Fruit fly (Drosophila melanogaster) whole organism, embryonic: ENCODE results near the gene qtc.

ENCODE experiments used
- Ada2b ChIP-seq: fragments of 200-800 bp; sonication (Bioruptor generic); IDR thresholded peaks from 2 replicates; pipeline ENCODE4 v1.3.6; 2022; ENCODE audit warnings: missing biosample characterization, missing genetic modification characterization
- Atf6 ChIP-seq: fragments of 200-800 bp; sonication (Bioruptor generic); IDR thresholded peaks from 2 replicates; pipeline ENCODE4 v1.3.6; 2022; ENCODE audit warnings: missing biosample characterization, missing genetic modification characterization
- B-H2 ChIP-seq: fragments of 200-800 bp; sonication (Bioruptor generic); optimal IDR thresholded peaks from 2 replicates; lab custom pipeline; 2018; ENCODE audit warnings: missing biosample characterization, mild to moderate bottlenecking, missing genetic modification characterization
- Blimp-1 ChIP-seq: fragments of 200-800 bp; sonication (Bioruptor generic); optimal IDR thresholded peaks from 3 replicates; lab custom pipeline; 2018; ENCODE audit warnings: missing biosample characterization, missing genetic modification characterization, mild to moderate bottlenecking, moderate library complexity, missing genetic modification reagents
- C15 ChIP-seq: fragments of 200-800 bp; sonication (Bioruptor generic); IDR thresholded peaks from 3 replicates; pipeline ENCODE4 v1.3.6; 2022; ENCODE audit warnings: missing biosample characterization, missing genetic modification characterization
- CG10959 ChIP-seq: fragments of 200-800 bp; sonication (Bioruptor generic); IDR thresholded peaks from 2 replicates; pipeline ENCODE4 v1.3.6; 2022; ENCODE audit warnings: missing biosample characterization, missing genetic modification characterization
- CG12219 ChIP-seq: fragments of 200-800 bp; sonication (Bioruptor generic); optimal IDR thresholded peaks from 3 replicates; lab custom pipeline; 2018; ENCODE audit warnings: missing biosample characterization, mild to moderate bottlenecking, missing genetic modification characterization
- CG13424 ChIP-seq: fragments of 200-800 bp; sonication (Bioruptor generic); optimal IDR thresholded peaks from 2 replicates; lab custom pipeline; 2019; ENCODE audit warnings: missing biosample characterization, mild to moderate bottlenecking, missing genetic modification characterization, moderate library complexity
- CG13624 ChIP-seq: fragments of 200-800 bp; sonication (Bioruptor generic); optimal IDR thresholded peaks from 2 replicates; lab custom pipeline; 2016; ENCODE audit warnings: missing biosample characterization, missing genetic modification characterization
- CG3163 ChIP-seq: fragments of 200-800 bp; sonication (Bioruptor generic); optimal IDR thresholded peaks from 3 replicates; lab custom pipeline; 2016; ENCODE audit warnings: missing biosample characterization, missing genetic modification characterization
- CG33213 ChIP-seq: fragments of 200-800 bp; sonication (Bioruptor generic); optimal IDR thresholded peaks from 3 replicates; lab custom pipeline; 2016; ENCODE audit warnings: missing biosample characterization, missing genetic modification characterization
- CG4282 ChIP-seq: fragments of 200-800 bp; sonication (Bioruptor generic); optimal IDR thresholded peaks from 2 replicates; lab custom pipeline; 2016; ENCODE audit warnings: missing biosample characterization, missing genetic modification characterization
- CG4424 ChIP-seq: fragments of 200-800 bp; sonication (Bioruptor generic); optimal IDR thresholded peaks from 3 replicates; lab custom pipeline; 2016; ENCODE audit warnings: missing biosample characterization, missing genetic modification characterization
- CG5180 ChIP-seq: fragments of 200-800 bp; sonication (Bioruptor generic); optimal IDR thresholded peaks from 3 replicates; lab custom pipeline; 2017; ENCODE audit warnings: missing biosample characterization, missing genetic modification characterization, mild to moderate bottlenecking, moderate library complexity, missing genetic modification reagents
- CG7271 ChIP-seq: fragments of 200-800 bp; sonication (Bioruptor generic); optimal IDR thresholded peaks from 2 replicates; lab custom pipeline; 2018; ENCODE audit warnings: missing biosample characterization, mild to moderate bottlenecking, missing genetic modification characterization, moderate library complexity
- CG7839 ChIP-seq: fragments of 200-800 bp; sonication (Bioruptor generic); optimal IDR thresholded peaks from 3 replicates; lab custom pipeline; 2018; ENCODE audit warnings: missing biosample characterization, mild to moderate bottlenecking, missing genetic modification characterization, moderate library complexity
- CG8478 ChIP-seq: fragments of >200 bp; optimal IDR thresholded peaks from 2 replicates; lab custom pipeline; 2018
- CG9727 ChIP-seq: fragments of 200-800 bp; sonication (Bioruptor generic); optimal IDR thresholded peaks from 3 replicates; lab custom pipeline; 2017; ENCODE audit warnings: missing biosample characterization, mild to moderate bottlenecking, missing genetic modification characterization
- CG9817 ChIP-seq: fragments of 200-800 bp; sonication (Bioruptor generic); optimal IDR thresholded peaks from 2 replicates; lab custom pipeline; 2018; ENCODE audit warnings: missing biosample characterization, mild to moderate bottlenecking, missing genetic modification characterization, moderate library complexity
- D19A ChIP-seq: fragments of 200-800 bp; optimal IDR thresholded peaks from 3 replicates; lab custom pipeline; 2019; ENCODE audit warnings: missing biosample characterization, mild to moderate bottlenecking, missing genetic modification characterization, moderate library complexity
- HLH3B ChIP-seq: fragments of 200-800 bp; sonication (Bioruptor generic); IDR thresholded peaks from 2 replicates; pipeline ENCODE4 v1.3.6; 2022; ENCODE audit warnings: missing biosample characterization, missing genetic modification characterization
- HmgD ChIP-seq: fragments of 200-800 bp; sonication (Bioruptor generic); optimal IDR thresholded peaks from 3 replicates; lab custom pipeline; 2016; ENCODE audit warnings: missing biosample characterization, missing genetic modification characterization
- Hr3 ChIP-seq: fragments of 200-800 bp; sonication (Bioruptor generic); optimal IDR thresholded peaks from 3 replicates; lab custom pipeline; 2016; ENCODE audit warnings: missing biosample characterization, missing genetic modification characterization
- Hr39 ChIP-seq: fragments of >200 bp; optimal IDR thresholded peaks from 2 replicates; lab custom pipeline; 2017
- Hr78 ChIP-seq, 2 experiments: fragments of 200-800 bp in 1 of 2; fragments of >200 bp in 1 of 2; sonication (Bioruptor generic) in 1 of 2; optimal IDR thresholded peaks; 2 replicates each; lab custom pipeline; 2017 to 2019; ENCODE audit warnings: missing biosample characterization in 2 of 2, missing genetic modification characterization in 2 of 2, mild to moderate bottlenecking in 1 of 2, moderate library complexity in 1 of 2
- Kr ChIP-seq: fragments of 200-800 bp; sonication (Bioruptor generic); optimal IDR thresholded peaks from 2 replicates; lab custom pipeline; 2017; ENCODE audit warnings: missing biosample characterization, mild to moderate bottlenecking, missing genetic modification characterization
- Opbp ChIP-seq: fragments of 200-800 bp; sonication (Bioruptor generic); IDR thresholded peaks from 3 replicates; pipeline ENCODE4 v1.3.6; 2022; ENCODE audit warnings: missing biosample characterization, missing genetic modification characterization; ENCODE audit not compliant: partially characterized antibody
- Pdp1 ChIP-seq, 2 experiments: fragments of 200-800 bp; sonication (Bioruptor generic); optimal IDR thresholded peaks; 3 replicates each; lab custom pipeline; 2016; ENCODE audit warnings: missing biosample characterization in 2 of 2, missing genetic modification characterization in 2 of 2, mild to moderate bottlenecking in 1 of 2, moderate library complexity in 1 of 2
- Side ChIP-seq: fragments of 200-800 bp; sonication (Bioruptor generic); optimal IDR thresholded peaks from 2 replicates; lab custom pipeline; 2016; ENCODE audit warnings: missing biosample characterization, missing genetic modification characterization
- Sox100B ChIP-seq: fragments of 200-800 bp; sonication (Bioruptor generic); optimal IDR thresholded peaks from 3 replicates; lab custom pipeline; 2018; ENCODE audit warnings: missing biosample characterization, mild to moderate bottlenecking, missing genetic modification characterization
- Taf1 ChIP-seq: fragments of 200-800 bp; sonication (Bioruptor generic); IDR thresholded peaks from 2 replicates; pipeline ENCODE4 v1.3.6; 2022; ENCODE audit warnings: missing biosample characterization, missing genetic modification characterization
- Xrp1 ChIP-seq: fragments of 200-800 bp; sonication (Bioruptor generic); IDR thresholded peaks from 2 replicates; pipeline ENCODE4 v1.3.6; 2022; ENCODE audit warnings: missing biosample characterization, missing genetic modification characterization
- aop ChIP-seq: fragments of 200-800 bp; sonication (Bioruptor generic); IDR thresholded peaks from 2 replicates; pipeline ENCODE4 v1.3.6; 2022; ENCODE audit warnings: missing biosample characterization, missing genetic modification characterization
- cad ChIP-seq: fragments of >200 bp; optimal IDR thresholded peaks from 2 replicates; lab custom pipeline; 2017; ENCODE audit warnings: missing biosample characterization, missing genetic modification characterization
- cg ChIP-seq: fragments of 200-800 bp; sonication (Bioruptor generic); optimal IDR thresholded peaks from 3 replicates; lab custom pipeline; 2019; ENCODE audit warnings: missing biosample characterization, mild to moderate bottlenecking, missing genetic modification characterization, moderate library complexity
- dm ChIP-seq: fragments of 200-800 bp; sonication (Bioruptor generic); optimal IDR thresholded peaks from 3 replicates; lab custom pipeline; 2016; ENCODE audit warnings: missing biosample characterization, missing genetic modification characterization
- en ChIP-seq: fragments of 200-800 bp; sonication (Bioruptor generic); optimal IDR thresholded peaks from 2 replicates; lab custom pipeline; 2016; ENCODE audit warnings: missing biosample characterization, missing genetic modification characterization
- her ChIP-seq: fragments of 200-800 bp; sonication (Bioruptor generic); optimal IDR thresholded peaks from 2 replicates; lab custom pipeline; 2016; ENCODE audit warnings: missing biosample characterization, missing genetic modification characterization
- lola ChIP-seq, 3 experiments: fragments of >200 bp in 2 of 3; fragments of 200-800 bp in 1 of 3; sonication (Bioruptor generic) in 1 of 3; optimal IDR thresholded peaks; 2 replicates each; lab custom pipeline; 2017 to 2019; ENCODE audit warnings: missing biosample characterization in 3 of 3, missing genetic modification characterization in 3 of 3, mild to moderate bottlenecking in 1 of 3, moderate library complexity in 1 of 3
- nom ChIP-seq: fragments of 200-800 bp; sonication (Bioruptor generic); optimal IDR thresholded peaks from 2 replicates; lab custom pipeline; 2017; ENCODE audit warnings: missing biosample characterization, missing genetic modification characterization, mild to moderate bottlenecking, moderate library complexity, missing genetic modification reagents
- odd ChIP-seq: fragments of 200-800 bp; sonication (Bioruptor generic); optimal IDR thresholded peaks from 2 replicates; lab custom pipeline; 2017; ENCODE audit warnings: missing biosample characterization, mild to moderate bottlenecking, missing genetic modification characterization
- peb ChIP-seq: fragments of 200-800 bp; sonication (Bioruptor generic); IDR thresholded peaks from 2 replicates; pipeline ENCODE4 v1.3.6; 2022; ENCODE audit warnings: missing biosample characterization, missing genetic modification characterization
- pnt ChIP-seq: fragments of 200-800 bp; sonication (Bioruptor generic); optimal IDR thresholded peaks from 3 replicates; lab custom pipeline; 2016; ENCODE audit warnings: missing biosample characterization, missing genetic modification characterization
- prd ChIP-seq, 3 experiments: fragments of >200 bp in 2 of 3; fragments of 200-800 bp in 1 of 3; sonication (Bioruptor generic) in 1 of 3; optimal IDR thresholded peaks in 2 of 3; IDR thresholded peaks in 1 of 3; 2 replicates in 2 of 3; 3 replicates in 1 of 3; pipeline versions ENCODE4 v1.3.6 to Lab custom; 2017 to 2022; ENCODE audit warnings: missing biosample characterization in 1 of 3, missing genetic modification characterization in 1 of 3
- psq ChIP-seq: fragments of 200-800 bp; sonication (Bioruptor generic); optimal IDR thresholded peaks from 2 replicates; lab custom pipeline; 2017; ENCODE audit warnings: missing biosample characterization, missing genetic modification characterization
- rib ChIP-seq: fragments of 200-800 bp; sonication (Bioruptor generic); IDR thresholded peaks from 2 replicates; pipeline ENCODE4 v1.3.6; 2022; ENCODE audit warnings: missing biosample characterization, missing genetic modification characterization
- sc ChIP-seq, 3 experiments: fragments of >200 bp in 2 of 3; fragments of 200-800 bp in 1 of 3; sonication (Bioruptor generic) in 1 of 3; optimal IDR thresholded peaks; 2 replicates in 2 of 3; 3 replicates in 1 of 3; lab custom pipeline; 2017; ENCODE audit warnings: mild to moderate bottlenecking in 1 of 3, missing biosample characterization in 1 of 3, missing genetic modification characterization in 1 of 3, missing genetic modification reagents in 1 of 3
- schlank ChIP-seq: fragments of 200-800 bp; sonication (Bioruptor generic); optimal IDR thresholded peaks from 2 replicates; lab custom pipeline; 2018; ENCODE audit warnings: missing biosample characterization, mild to moderate bottlenecking, missing genetic modification characterization
- tgo ChIP-seq: fragments of 200-800 bp; sonication (Bioruptor generic); IDR thresholded peaks from 3 replicates; pipeline ENCODE4 v1.3.6; 2022; ENCODE audit warnings: missing biosample characterization, missing genetic modification characterization

The qtc gene

dm6 chr2L:5052367-5052914 lies 8.2 kb upstream of the qtc start, which contains the start of gene senju (continued):
- TF ChIP-seq Pdp1 (GFP tag; optimal IDR thresholded peaks at IDR 0.05; lab: Kevin White, UChicago) (peak; percentile 79 to 80), Taf1 (GFP tag; lab: Robert Waterston, UW) (peak; percentile 60), Xrp1 (GFP tag; lab: Robert Waterston, UW) (peak; percentile 81; the same call in 1 of the 2 replicates), cg (GFP tag; lab: Kevin White, UChicago) (peak; percentile 93), HLH3B (GFP tag; lab: Robert Waterston, UW) (peak; percentile 78), nom (GFP tag; lab: Kevin White, UChicago) (peak; percentile 74), CG4424 (GFP tag; lab: Kevin White, UChicago) (peak; percentile 90), CG10959 (peak; percentile 50; the same call in 1 of the 2 replicates), Hr39 (lab: Kevin White, UChicago) (peak; percentile 62), Kr (peak; percentile 33), CG4282 (GFP tag; lab: Kevin White, UChicago) (peak; percentile 60), CG9817 (tag; lab: Kevin White, UChicago) (peak; percentile 51), pnt (peak; percentile 74), CG13424 (tag; lab: Kevin White, UChicago) (peak; percentile 80), sc (optimal IDR thresholded peaks at IDR 0.05; lab: Kevin White, UChicago) (no peak), sc (GFP tag; optimal IDR thresholded peaks at IDR 0.05; lab: Kevin White, UChicago) (peak; percentile 62), CG7271 (tag; lab: Kevin White, UChicago) (no peak), CG7839 (tag; lab: Kevin White, UChicago) (peak; percentile 79), Side (GFP tag; lab: Kevin White, UChicago) (peak; percentile 91), aop (GFP tag; lab: Robert Waterston, UW) (peak; percentile 40; the same call in 1 of the 2 replicates), CG33213 (peak; percentile 81), Ada2b (GFP tag; lab: Robert Waterston, UW) (peak; percentile 81), tgo (GFP tag; lab: Robert Waterston, UW) (peak; percentile 82), schlank (peak; percentile 76), CG13624 (peak; percentile 89), CG8478 (lab: Kevin White, UChicago) (no peak), psq (GFP tag; lab: Kevin White, UChicago) (peak; percentile 58), Opbp (GFP tag; lab: Robert Waterston, UW) (peak; percentile 100), Hr78 (GFP tag; optimal IDR thresholded peaks at IDR 0.05; lab: Kevin White, UChicago) (peak in 1 of 2 experiments; percentile 59), CG5180 (GFP tag; lab: Kevin White, UChicago) (peak; percentile 62), Hr3 (GFP tag; lab: Kevin White, UChicago) (peak; percentile 83), D19A (tag; lab: Kevin White, UChicago) (peak; percentile 66), dm (GFP tag; lab: Kevin White, UChicago) (peak; percentile 95), Atf6 (GFP tag; lab: Robert Waterston, UW) (peak; percentile 80), rib (peak; percentile 95), odd (peak; percentile 79), CG9727 (peak; percentile 89), cad (no peak), B-H2 (GFP tag; lab: Kevin White, UChicago) (peak; percentile 88), Sox100B (GFP tag; lab: Kevin White, UChicago) (peak; percentile 69), prd (optimal IDR thresholded peaks at IDR 0.05; lab: Kevin White, UChicago) (no peak), prd (GFP tag; IDR thresholded peaks at IDR 0.05; lab: Robert Waterston, UW) (peak; percentile 84), CG12219 (GFP tag; lab: Kevin White, UChicago) (peak; percentile 71), HmgD (GFP tag; lab: Kevin White, UChicago) (peak; percentile 87), lola (GFP tag; optimal IDR thresholded peaks at IDR 0.05; lab: Kevin White, UChicago) (peak in 1 of 3 experiments; percentile 57), en (GFP tag; lab: Kevin White, UChicago) (peak; percentile 62), C15 (GFP tag; lab: Robert Waterston, UW) (peak; percentile 64; the same call in 1 of the 3 replicates), her (GFP tag; lab: Kevin White, UChicago) (peak; percentile 91), peb (no peak; the same call in 1 of the 2 replicates), CG3163 (GFP tag; lab: Kevin White, UChicago) (peak; percentile 73), Blimp-1 (GFP tag; lab: Kevin White, UChicago) (peak; percentile 71)
